Worm (Caenorhabditis elegans) whole organism, L2 larva: ENCODE data around the gene C50E3.13.

ENCODE experiments used
- C34F6.9 ChIP-seq: fragments of 150-350 bp; optimal IDR thresholded peaks from 2 replicates; lab custom pipeline; 2014; ENCODE audit warnings: missing biosample characterization, missing genetic modification characterization
- Y55F3AM.14 ChIP-seq: fragments of 200-800 bp; sonication (Bioruptor generic); optimal IDR thresholded peaks from 2 replicates; lab custom pipeline; 2018; ENCODE audit warnings: mild to moderate bottlenecking, missing genetic modification characterization, missing compliant biosample characterization
- alr-1 ChIP-seq: fragments of 150-350 bp; optimal IDR thresholded peaks from 2 replicates; lab custom pipeline; 2014; ENCODE audit warnings: missing biosample characterization, missing genetic modification characterization
- aly-2 ChIP-seq: fragments of 150-350 bp; optimal IDR thresholded peaks from 2 replicates; lab custom pipeline; 2014; ENCODE audit warnings: missing biosample characterization, missing genetic modification characterization
- ama-1 ChIP-seq: fragments of 150-350 bp; optimal IDR thresholded peaks from 2 replicates; lab custom pipeline; 2018; ENCODE audit warnings: inconsistent platforms
- blmp-1 ChIP-seq: sonication (generic microtip); optimal IDR thresholded peaks from 2 replicates; lab custom pipeline; 2017; ENCODE audit warnings: missing genetic modification characterization, mild to moderate bottlenecking, missing compliant biosample characterization, antibody characterized with exemption, moderate library complexity; ENCODE audit not compliant: insufficient read depth
- ceh-16 ChIP-seq: fragments of 150-350 bp; optimal IDR thresholded peaks from 2 replicates; lab custom pipeline; 2014; ENCODE audit warnings: missing biosample characterization, missing genetic modification characterization
- crh-2 ChIP-seq: sonication (generic microtip); optimal IDR thresholded peaks from 2 replicates; lab custom pipeline; 2017; ENCODE audit warnings: missing biosample characterization, missing genetic modification characterization
- egl-27 ChIP-seq: sonication (generic microtip); optimal IDR thresholded peaks from 3 replicates; lab custom pipeline; 2017; ENCODE audit warnings: missing biosample characterization, missing genetic modification reagents, missing genetic modification characterization
- elt-1 ChIP-seq: fragments of 150-350 bp; optimal IDR thresholded peaks from 2 replicates; lab custom pipeline; 2014; ENCODE audit warnings: missing biosample characterization, missing genetic modification characterization
- elt-3 ChIP-seq: sonication (generic microtip); optimal IDR thresholded peaks from 2 replicates; lab custom pipeline; 2017; ENCODE audit warnings: missing biosample characterization, missing genetic modification characterization
- fos-1 ChIP-seq: fragments of 150-350 bp; optimal IDR thresholded peaks from 2 replicates; lab custom pipeline; 2014; ENCODE audit warnings: missing biosample characterization, missing genetic modification characterization
- lin-11 ChIP-seq: fragments of 150-350 bp; sonication (generic microtip); optimal IDR thresholded peaks from 2 replicates; lab custom pipeline; 2014; ENCODE audit warnings: missing biosample characterization, missing genetic modification characterization, inconsistent platforms, mixed read lengths
- lin-13 ChIP-seq: fragments of 150-350 bp; optimal IDR thresholded peaks from 2 replicates; lab custom pipeline; 2014; ENCODE audit warnings: missing biosample characterization, missing genetic modification reagents, missing genetic modification characterization
- lin-39 ChIP-seq: fragments of 150-350 bp; optimal IDR thresholded peaks from 2 replicates; lab custom pipeline; 2014; ENCODE audit warnings: missing biosample characterization, missing genetic modification reagents, missing genetic modification characterization
- lsy-2 ChIP-seq, 2 experiments: fragments of 150-350 bp in 1 of 2; sonication (generic microtip) in 1 of 2; optimal IDR thresholded peaks; 2 replicates each; lab custom pipeline; 2014 to 2017; ENCODE audit warnings: missing biosample characterization in 2 of 2, missing genetic modification characterization in 2 of 2
- mab-5 ChIP-seq: fragments of 150-350 bp; optimal IDR thresholded peaks from 2 replicates; lab custom pipeline; 2014; ENCODE audit warnings: missing biosample characterization, missing genetic modification characterization
- mbf-1 ChIP-seq: sonication (generic microtip); optimal IDR thresholded peaks from 2 replicates; lab custom pipeline; 2017; ENCODE audit warnings: missing biosample characterization, missing genetic modification characterization
- mdl-1 ChIP-seq, 2 experiments: fragments of 150-350 bp in 1 of 2; sonication (generic microtip) in 1 of 2; optimal IDR thresholded peaks; 2 replicates each; lab custom pipeline; 2017; ENCODE audit warnings: missing biosample characterization in 2 of 2, missing genetic modification characterization in 2 of 2
- nhr-129 ChIP-seq: fragments of 150-350 bp; optimal IDR thresholded peaks from 2 replicates; lab custom pipeline; 2014; ENCODE audit warnings: missing biosample characterization, missing genetic modification characterization
- nhr-21 ChIP-seq: fragments of 150-350 bp; optimal IDR thresholded peaks from 2 replicates; lab custom pipeline; 2014; ENCODE audit warnings: missing biosample characterization, missing genetic modification characterization
- nhr-23 ChIP-seq: fragments of 150-350 bp; optimal IDR thresholded peaks from 2 replicates; lab custom pipeline; 2014; ENCODE audit warnings: missing biosample characterization, missing genetic modification reagents, missing genetic modification characterization
- nhr-237 ChIP-seq: fragments of 150-350 bp; optimal IDR thresholded peaks from 2 replicates; lab custom pipeline; 2014; ENCODE audit warnings: missing biosample characterization, missing genetic modification characterization
- nhr-25 ChIP-seq: fragments of 150-350 bp; sonication (generic microtip); optimal IDR thresholded peaks from 3 replicates; lab custom pipeline; 2014; ENCODE audit warnings: missing biosample characterization, missing genetic modification characterization
- nhr-77 ChIP-seq: fragments of 150-350 bp; optimal IDR thresholded peaks from 2 replicates; lab custom pipeline; 2014; ENCODE audit warnings: missing biosample characterization, missing genetic modification characterization
- peb-1 ChIP-seq: fragments of 150-350 bp; optimal IDR thresholded peaks from 2 replicates; lab custom pipeline; 2014; ENCODE audit warnings: missing biosample characterization, missing genetic modification characterization
- sem-4 ChIP-seq: fragments of 150-350 bp; optimal IDR thresholded peaks from 2 replicates; lab custom pipeline; 2014; ENCODE audit warnings: missing biosample characterization, missing genetic modification reagents, missing genetic modification characterization
- skn-1 ChIP-seq: sonication (generic microtip); optimal IDR thresholded peaks from 2 replicates; lab custom pipeline; 2017; ENCODE audit warnings: missing biosample characterization, missing genetic modification characterization
- sma-3 ChIP-seq: sonication (generic microtip); optimal IDR thresholded peaks from 2 replicates; lab custom pipeline; 2016; ENCODE audit warnings: missing genetic modification reagents, missing genetic modification characterization, missing compliant biosample characterization
- sma-9 ChIP-seq, 2 experiments: fragments of 150-350 bp in 1 of 2; sonication (generic microtip) in 1 of 2; optimal IDR thresholded peaks; 2 replicates each; lab custom pipeline; 2014 to 2016; ENCODE audit warnings: missing genetic modification characterization in 2 of 2, mild to moderate bottlenecking in 1 of 2, missing biosample characterization in 1 of 2, missing compliant biosample characterization in 1 of 2, missing genetic modification reagents in 1 of 2, moderate library complexity in 1 of 2
- snpc-4 ChIP-seq: fragments of 150-350 bp; optimal IDR thresholded peaks from 2 replicates; lab custom pipeline; 2014; ENCODE audit warnings: missing biosample characterization, missing genetic modification characterization
- unc-39 ChIP-seq: fragments of 150-350 bp; optimal IDR thresholded peaks from 2 replicates; lab custom pipeline; 2014; ENCODE audit warnings: missing biosample characterization, missing genetic modification characterization
- unc-55 ChIP-seq: fragments of 150-350 bp; sonication (generic microtip); optimal IDR thresholded peaks from 3 replicates; lab custom pipeline; 2014; ENCODE audit warnings: missing biosample characterization, missing genetic modification reagents, missing genetic modification characterization
- zag-1 ChIP-seq: fragments of 150-350 bp; optimal IDR thresholded peaks from 2 replicates; lab custom pipeline; 2014; ENCODE audit warnings: missing biosample characterization, missing genetic modification characterization
- ztf-1 ChIP-seq: fragments of 200-800 bp; sonication (Bioruptor generic); conservative IDR thresholded peaks from 2 replicates; pipeline ENCODE4 v1.3.6; 2022; ENCODE audit warnings: missing genetic modification characterization, missing compliant biosample characterization
- ztf-11 ChIP-seq: sonication (generic microtip); optimal IDR thresholded peaks from 2 replicates; lab custom pipeline; 2017; ENCODE audit warnings: missing biosample characterization, missing genetic modification characterization
- ztf-4 ChIP-seq: fragments of 150-350 bp; optimal IDR thresholded peaks from 2 replicates; lab custom pipeline; 2014; ENCODE audit warnings: missing biosample characterization, missing genetic modification characterization

The C50E3.13 gene

DNA sequence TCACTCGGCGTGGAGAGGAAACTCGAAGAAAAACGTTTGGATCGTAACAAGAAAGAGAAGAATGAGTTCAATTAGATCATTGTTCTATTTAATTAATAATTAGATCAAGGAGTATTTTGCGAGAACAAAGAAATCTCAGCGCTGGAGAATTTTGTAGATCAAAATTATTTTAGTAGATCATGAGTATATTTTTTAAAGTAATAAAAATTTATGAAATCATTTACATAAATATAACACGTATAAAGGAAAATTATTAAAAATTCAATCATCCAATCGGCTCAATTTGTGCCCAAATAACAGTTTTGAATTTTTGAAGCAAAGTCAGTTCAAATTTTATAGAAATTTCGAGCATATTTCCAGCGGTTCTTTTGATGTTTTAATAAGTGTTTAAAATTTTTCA, at the start of gene C50E3.13:
TSS of gene C50E3.13 (minus strand) at position 101 of the 400 bp plus-strand sequence.
- TF ChIP-seq blmp-1 (tag; lab: Kevin White, UChicago), result no peak
- TF ChIP-seq ztf-11, result no peak
- TF ChIP-seq sma-3 (GFP tag; lab: Kevin White, UChicago), result no peak
- TF ChIP-seq mbf-1 (tag; lab: Kevin White, UChicago), result no peak
- no peak for TF ChIP-seq nhr-21
- TF ChIP-seq nhr-23 (tag; lab: Kevin White, UChicago), result no peak
- no peak for TF ChIP-seq skn-1 (tag; lab: Kevin White, UChicago)
- no peak for TF ChIP-seq lin-13 (GFP tag; lab: Kevin White, UChicago)
- TF ChIP-seq ztf-4 (tag; lab: Kevin White, UChicago), result no peak
- no peak for TF ChIP-seq mdl-1 (tag; optimal IDR thresholded peaks at IDR 0.05; lab: Kevin White, UChicago)
- TF ChIP-seq aly-2, result no peak
- no peak for TF ChIP-seq egl-27 (tag; lab: Kevin White, UChicago)

DNA sequence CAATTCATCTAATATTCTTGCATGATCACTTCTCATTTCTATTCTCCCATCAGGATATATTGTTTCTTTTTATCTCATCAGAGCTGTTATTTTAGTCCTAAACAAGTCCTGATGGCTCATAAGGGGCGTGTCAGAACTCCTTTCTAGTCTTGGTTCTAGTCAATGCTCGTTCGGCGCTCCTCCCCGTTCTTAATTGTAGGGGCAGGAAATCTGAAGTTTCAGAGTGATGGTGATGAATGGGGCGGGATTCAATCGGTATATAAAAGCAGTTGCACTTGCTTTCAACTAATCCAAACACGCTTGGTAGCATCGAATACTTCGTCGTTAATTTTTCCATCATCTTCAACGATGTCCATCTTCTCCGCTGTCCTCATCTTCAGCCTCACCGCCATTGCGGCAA, 48.2 kb upstream of the C50E3.13 start, which contains the start of gene C12D5.4:
TSS of gene C12D5.4 (plus strand) at position 301 of the 400 bp plus-strand sequence.
- TF ChIP-seq nhr-237 (tag; lab: Kevin White, UChicago) (no peak), Y55F3AM.14 (GFP tag; lab: Kevin White, UChicago) (no peak), lin-11 (tag; lab: Kevin White, UChicago) (no peak), snpc-4 (tag; lab: Kevin White, UChicago) (no peak), sem-4 (no peak), nhr-129 (tag; lab: Kevin White, UChicago) (no peak), aly-2 (no peak), alr-1 (tag; lab: Kevin White, UChicago) (no peak), ama-1 (lab: Kevin White, UChicago) (no peak), elt-3 (tag; lab: Kevin White, UChicago) (no peak), crh-2 (no peak), elt-1 (tag; lab: Kevin White, UChicago) (no peak)

- no peak for TF ChIP-seq blmp-1 (tag; lab: Kevin White, UChicago)
- TF ChIP-seq unc-55 (GFP tag; lab: Kevin White, UChicago), result no peak
- TF ChIP-seq zag-1 (tag; lab: Kevin White, UChicago), result no peak
- no peak for TF ChIP-seq ztf-1
- no peak for TF ChIP-seq C34F6.9
- no peak for TF ChIP-seq mbf-1 (tag; lab: Kevin White, UChicago)
These were observed 43.9 kb upstream of the C50E3.13 start, which contains the start of gene C12D5.5 for ce11 chrV:7667940-7668339. Gene C12D5.5, plus strand, starts transcription at chrV:7668240.

ce11 chrV:7653567-7653966, 29.5 kb upstream of the C50E3.13 start, which contains the start of gene srh-200:
Gene srh-200, minus strand, starts transcription at chrV:7653667.
- TF ChIP-seq lin-13 (GFP tag; lab: Kevin White, UChicago) (no peak), ztf-1 (no peak), nhr-77 (tag; lab: Kevin White, UChicago) (no peak), ceh-16 (tag; lab: Kevin White, UChicago) (no peak), blmp-1 (tag; lab: Kevin White, UChicago) (no peak), lin-11 (tag; lab: Kevin White, UChicago) (no peak), aly-2 (no peak), ama-1 (lab: Kevin White, UChicago) (no peak), sma-9 (GFP tag; optimal IDR thresholded peaks at IDR 0.05; lab: Kevin White, UChicago) (no peak), sma-9 (tag; optimal IDR thresholded peaks at IDR 0.05; lab: Kevin White, UChicago) (no peak), elt-3 (tag; lab: Kevin White, UChicago) (no peak), lin-39 (tag; lab: Kevin White, UChicago) (no peak), unc-39 (no peak), Y55F3AM.14 (GFP tag; lab: Kevin White, UChicago) (no peak), alr-1 (tag; lab: Kevin White, UChicago) (no peak), mab-5 (no peak), nhr-23 (tag; lab: Kevin White, UChicago) (no peak)
- TF ChIP-seq, all 48 proteins: peak for 0

- no peak for TF ChIP-seq elt-3 (tag; lab: Kevin White, UChicago)
- TF ChIP-seq blmp-1 (tag; lab: Kevin White, UChicago), result no peak
- TF ChIP-seq unc-39, result no peak
- no peak for TF ChIP-seq egl-27 (tag; lab: Kevin White, UChicago)
- no peak for TF ChIP-seq nhr-25 (tag; lab: Kevin White, UChicago)
- no peak for TF ChIP-seq C34F6.9
- TF ChIP-seq skn-1 (tag; lab: Kevin White, UChicago), result no peak
- TF ChIP-seq nhr-129 (tag; lab: Kevin White, UChicago), result no peak
- no peak for TF ChIP-seq zag-1 (tag; lab: Kevin White, UChicago)
- TF ChIP-seq peb-1 (tag; lab: Kevin White, UChicago), result no peak
- no peak for TF ChIP-seq nhr-23 (tag; lab: Kevin White, UChicago)
- TF ChIP-seq fos-1 (tag; lab: Kevin White, UChicago), result no peak
- TF ChIP-seq lsy-2 (tag; optimal IDR thresholded peaks at IDR 0.05; lab: Kevin White, UChicago), result no peak
- TF ChIP-seq, all 48 proteins: peak for 0
These were observed 27.7 kb upstream of the C50E3.13 start, which contains the start of gene srh-234 for ce11 chrV:7651757-7652156. Gene srh-234, minus strand, starts transcription at chrV:7651857.
